Fruit fly (Drosophila melanogaster) whole organism, wandering third instar larva: Measurements from ENCODE around the gene RpL13A.

Source experiments
- Abd-B ChIP-seq: fragments of >200 bp; optimal IDR thresholded peaks from 2 replicates; lab custom pipeline; 2017; ENCODE audit warnings: missing biosample characterization, missing genetic modification characterization
- CG32264 ChIP-seq: fragments of 200-800 bp; sonication (Bioruptor generic); optimal IDR thresholded peaks from 2 replicates; lab custom pipeline; 2016; ENCODE audit warnings: missing biosample characterization, missing genetic modification characterization
- CG9705 ChIP-seq: fragments of 200-800 bp; sonication (Bioruptor generic); optimal IDR thresholded peaks from 2 replicates; lab custom pipeline; 2018; ENCODE audit warnings: missing biosample characterization, mild to moderate bottlenecking, missing genetic modification characterization
- Dif ChIP-seq: fragments of 200-275, 200-300 bp; sonication (Bioruptor generic); optimal IDR thresholded peaks from 2 replicates; lab custom pipeline; 2018; ENCODE audit warnings: missing biosample characterization, missing genetic modification characterization; ENCODE audit not compliant: partially characterized antibody
- HLH106 ChIP-seq: fragments of 200-800 bp; optimal IDR thresholded peaks from 3 replicates; lab custom pipeline; 2019; ENCODE audit warnings: missing biosample characterization, mild to moderate bottlenecking, missing genetic modification characterization, moderate library complexity
- Hnf4 ChIP-seq: fragments of 200-800 bp; sonication (Bioruptor generic); optimal IDR thresholded peaks from 2 replicates; lab custom pipeline; 2016; ENCODE audit warnings: missing biosample characterization, mild to moderate bottlenecking, missing genetic modification characterization
- Hr78 ChIP-seq: fragments of >200 bp; optimal IDR thresholded peaks from 2 replicates; lab custom pipeline; 2017; ENCODE audit warnings: missing biosample characterization, missing genetic modification characterization
- Hr83 ChIP-seq: fragments of 200-300 bp; sonication (Bioruptor generic); optimal IDR thresholded peaks from 2 replicates; lab custom pipeline; 2016; ENCODE audit warnings: missing biosample characterization, mild to moderate bottlenecking, missing genetic modification characterization, moderate library complexity; ENCODE audit not compliant: poor library complexity, severe bottlenecking
- Jra ChIP-seq: sonication (Bioruptor generic); optimal IDR thresholded peaks from 2 replicates; lab custom pipeline; 2016; ENCODE audit warnings: missing biosample characterization, missing genetic modification characterization
- Mio ChIP-seq: sonication (Bioruptor generic); optimal IDR thresholded peaks from 2 replicates; lab custom pipeline; 2016; ENCODE audit warnings: missing biosample characterization, missing genetic modification characterization
- Myc ChIP-seq: fragments of >200 bp; optimal IDR thresholded peaks from 2 replicates; lab custom pipeline; 2017
- N ChIP-seq: fragments of >200 bp; optimal IDR thresholded peaks from 2 replicates; lab custom pipeline; 2018; ENCODE audit warnings: missing biosample characterization, missing external identifiers, missing genetic modification characterization
- OdsH ChIP-seq: fragments of 200-800 bp; sonication (Bioruptor generic); optimal IDR thresholded peaks from 2 replicates; lab custom pipeline; 2016; ENCODE audit warnings: missing biosample characterization, mild to moderate bottlenecking, missing genetic modification characterization
- Rel ChIP-seq, 2 experiments: fragments of 200-800 bp; sonication (Bioruptor generic) in 1 of 2; optimal IDR thresholded peaks; 2 replicates in 1 of 2; 3 replicates in 1 of 2; lab custom pipeline; 2016 to 2019; ENCODE audit warnings: mild to moderate bottlenecking in 2 of 2, missing biosample characterization in 2 of 2, missing genetic modification characterization in 2 of 2, moderate library complexity in 1 of 2
- Sp1 ChIP-seq: fragments of 200-800 bp; sonication (Bioruptor generic); optimal IDR thresholded peaks from 3 replicates; lab custom pipeline; 2019; ENCODE audit warnings: missing biosample characterization, mild to moderate bottlenecking, missing genetic modification characterization, moderate library complexity
- Vsx2 ChIP-seq: fragments of 200-300, 225-300 bp; sonication (Bioruptor generic); optimal IDR thresholded peaks from 2 replicates; lab custom pipeline; 2018; ENCODE audit warnings: missing biosample characterization, missing genetic modification characterization; ENCODE audit not compliant: partially characterized antibody
- br ChIP-seq: fragments of 200-800 bp; sonication (Bioruptor generic); optimal IDR thresholded peaks from 2 replicates; lab custom pipeline; 2016; ENCODE audit warnings: missing biosample characterization, missing genetic modification characterization
- brk ChIP-seq: fragments of 200-800 bp; sonication (Bioruptor generic); optimal IDR thresholded peaks from 2 replicates; lab custom pipeline; 2016; ENCODE audit warnings: missing biosample characterization, mild to moderate bottlenecking, missing genetic modification characterization
- dl ChIP-seq, 2 experiments: fragments of 175-275, 200-275 bp in 1 of 2; fragments of 200-275 bp in 1 of 2; sonication (Bioruptor generic); optimal IDR thresholded peaks; lab custom pipeline; 2018; ENCODE audit warnings: mild to moderate bottlenecking in 2 of 2, missing biosample characterization in 2 of 2, missing genetic modification characterization in 2 of 2, moderate library complexity in 2 of 2; ENCODE audit not compliant: partially characterized antibody in 2 of 2, insufficient read depth in 1 of 2
- dmrt93B ChIP-seq: fragments of 200-800 bp; sonication (Bioruptor generic); optimal IDR thresholded peaks from 2 replicates; lab custom pipeline; 2018; ENCODE audit warnings: missing biosample characterization, mild to moderate bottlenecking, missing genetic modification characterization
- dsf ChIP-seq: sonication (Bioruptor generic); optimal IDR thresholded peaks from 2 replicates; lab custom pipeline; 2016; ENCODE audit warnings: missing biosample characterization, missing genetic modification characterization, borderline replicate concordance
- ey ChIP-seq: fragments of 200-800 bp; sonication (Bioruptor generic); optimal IDR thresholded peaks from 2 replicates; lab custom pipeline; 2016; ENCODE audit warnings: missing biosample characterization, missing genetic modification characterization
- foxo ChIP-seq, 2 experiments: fragments of 200-800 bp; sonication (Bioruptor generic); optimal IDR thresholded peaks; 2 replicates in 1 of 2; 3 replicates in 1 of 2; lab custom pipeline; 2016 to 2017; ENCODE audit warnings: missing biosample characterization in 2 of 2, missing genetic modification characterization in 2 of 2
- fru ChIP-seq: fragments of 200-800 bp; sonication (Bioruptor generic); optimal IDR thresholded peaks from 3 replicates; lab custom pipeline; 2016; ENCODE audit warnings: missing biosample characterization, mild to moderate bottlenecking, missing genetic modification characterization
- h ChIP-seq: fragments of 200-800 bp; sonication (Bioruptor generic); optimal IDR thresholded peaks from 3 replicates; lab custom pipeline; 2016; ENCODE audit warnings: missing biosample characterization, mild to moderate bottlenecking, missing genetic modification characterization
- jim ChIP-seq: fragments of 175-275, 200-325 bp; sonication (Bioruptor generic); optimal IDR thresholded peaks from 2 replicates; lab custom pipeline; 2016; ENCODE audit warnings: missing biosample characterization, mild to moderate bottlenecking, missing genetic modification characterization
- pan ChIP-seq: fragments of >200 bp; optimal IDR thresholded peaks from 2 replicates; lab custom pipeline; 2017
- psq ChIP-seq: fragments of 200-800 bp; sonication (Bioruptor generic); optimal IDR thresholded peaks from 3 replicates; lab custom pipeline; 2017; ENCODE audit warnings: missing biosample characterization, mild to moderate bottlenecking, missing genetic modification characterization, moderate library complexity
- rgr ChIP-seq: fragments of 200-800 bp; sonication (Bioruptor generic); optimal IDR thresholded peaks from 3 replicates; lab custom pipeline; 2016; ENCODE audit warnings: missing biosample characterization, mild to moderate bottlenecking, missing genetic modification characterization
- sage ChIP-seq: fragments of 200-800 bp; sonication (Bioruptor generic); optimal IDR thresholded peaks from 2 replicates; lab custom pipeline; 2016; ENCODE audit warnings: missing biosample characterization, mild to moderate bottlenecking, missing genetic modification characterization
- sv ChIP-seq: fragments of 200-800 bp; sonication (Bioruptor generic); optimal IDR thresholded peaks from 3 replicates; lab custom pipeline; 2016; ENCODE audit warnings: missing biosample characterization, missing genetic modification characterization
- tai ChIP-seq: sonication (Bioruptor generic); optimal IDR thresholded peaks from 2 replicates; lab custom pipeline; 2016; ENCODE audit warnings: missing biosample characterization, missing genetic modification characterization
- usp ChIP-seq: fragments of >200 bp; optimal IDR thresholded peaks from 2 replicates; lab custom pipeline; 2017; ENCODE audit warnings: missing biosample characterization, missing genetic modification characterization
- woc ChIP-seq: sonication (Bioruptor generic); optimal IDR thresholded peaks from 2 replicates; lab custom pipeline; 2016; ENCODE audit warnings: missing biosample characterization, mild to moderate bottlenecking, missing genetic modification characterization

RpL13A gene

DNA sequence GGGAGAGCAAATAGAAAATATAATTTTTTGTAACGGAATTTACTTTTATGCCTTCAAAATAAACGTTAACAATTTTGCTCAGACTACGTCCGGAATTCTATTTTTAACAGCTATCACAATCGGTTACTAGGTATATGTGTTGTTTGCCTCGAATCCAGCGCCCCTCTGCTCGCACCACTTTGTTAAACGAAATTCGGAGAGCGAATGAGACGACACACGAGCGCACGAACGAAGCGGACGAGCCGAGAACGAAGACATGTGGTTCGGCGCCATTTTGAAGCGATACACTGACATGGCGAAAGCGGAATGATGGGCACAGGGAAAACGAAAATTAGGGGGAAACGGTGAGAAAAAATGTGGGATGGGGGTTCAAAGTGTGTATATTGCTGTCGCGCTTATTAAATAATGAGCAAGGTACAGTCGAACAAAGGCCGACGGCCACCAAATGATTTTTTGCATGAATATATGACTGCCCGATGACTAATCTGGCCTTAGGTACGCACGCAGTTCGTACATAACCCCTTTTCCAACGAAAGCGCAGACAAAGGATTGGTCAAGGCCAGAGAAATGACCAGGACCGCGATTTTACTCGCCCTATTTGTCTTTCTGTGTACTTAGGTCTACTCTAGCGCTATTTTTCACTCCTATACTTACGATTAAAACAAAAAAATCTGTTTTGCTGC, 23.8 kb upstream of the RpL13A start:
- TF ChIP-seq brk (GFP tag; lab: Kevin White, UChicago) (peak; percentile 75), h (GFP tag; lab: Kevin White, UChicago) (peak; percentile 65), Hr83 (GFP tag; lab: Kevin White, UChicago) (peak; percentile 71), pan (lab: Kevin White, UChicago) (no peak), Hr78 (GFP tag; lab: Kevin White, UChicago) (no peak), CG32264 (peak; percentile 50), CG9705 (GFP tag; lab: Kevin White, UChicago) (no peak), foxo (GFP tag; optimal IDR thresholded peaks at IDR 0.05; lab: Kevin White, UChicago) (peak; percentile 10 to 71), Rel (GFP tag; optimal IDR thresholded peaks at IDR 0.05; lab: Kevin White, UChicago) (no peak), Rel (tag; optimal IDR thresholded peaks at IDR 0.05; lab: Kevin White, UChicago) (peak; percentile 64), usp (GFP tag; lab: Kevin White, UChicago) (no peak), fru (GFP tag; lab: Kevin White, UChicago) (peak; percentile 1), tai (GFP tag; lab: Kevin White, UChicago) (no peak), rgr (GFP tag; lab: Kevin White, UChicago) (peak; percentile 52), Myc (peak; percentile 22), Dif (GFP tag; lab: Kevin White, UChicago) (peak; percentile 64), dsf (GFP tag; lab: Kevin White, UChicago) (no peak), br (peak; percentile 28), Jra (GFP tag; lab: Kevin White, UChicago) (no peak), dl (GFP tag; optimal IDR thresholded peaks at IDR 0.05; lab: Kevin White, UChicago; ENCODE audit: insufficient read depth in 1 of 2, partially characterized antibody in 2 of 2) (peak; percentile 8 to 39), Hnf4 (GFP tag; lab: Kevin White, UChicago) (peak; percentile 76), Sp1 (GFP tag; lab: Kevin White, UChicago) (peak; percentile 35), dmrt93B (GFP tag; lab: Kevin White, UChicago) (no peak), Mio (GFP tag; lab: Kevin White, UChicago) (no peak), psq (GFP tag; lab: Kevin White, UChicago) (peak; percentile 96)

DNA sequence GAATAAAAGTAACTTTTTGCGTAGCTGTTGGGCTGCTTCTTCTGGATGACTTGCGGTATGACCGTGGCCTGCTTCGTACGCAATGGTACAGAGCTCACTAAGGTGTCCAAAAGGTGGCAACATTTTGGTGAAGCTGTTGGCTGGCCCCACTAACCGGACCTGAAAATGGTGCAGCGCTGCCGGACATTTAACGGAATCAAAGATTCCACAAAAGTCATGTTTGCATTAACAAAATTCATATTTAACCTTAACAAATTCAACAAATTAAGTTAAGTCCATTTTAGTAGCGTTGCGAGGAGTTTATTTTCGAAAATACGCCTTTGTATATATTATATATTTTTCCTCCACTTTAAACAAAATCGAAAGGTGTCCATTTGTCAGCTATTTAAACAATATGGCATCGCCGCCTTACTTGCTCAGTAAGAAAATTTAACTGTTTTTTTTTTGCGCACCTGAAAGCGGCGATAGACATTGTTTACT, 23.2 kb upstream of the RpL13A start, which contains the start of the genes kra and SecS:
kra (minus strand) TSS at position 93 of the 480 bp plus-strand sequence.
SecS (plus strand) TSS at position 390 of the 480 bp plus-strand sequence.
- TF ChIP-seq h (GFP tag; lab: Kevin White, UChicago), result peak; percentile 60
- peak; percentile 72 for TF ChIP-seq br
- TF ChIP-seq CG9705 (GFP tag; lab: Kevin White, UChicago), result peak; percentile 40
- peak; percentile 33 for TF ChIP-seq Dif (GFP tag; lab: Kevin White, UChicago)
- peak; percentile 69 for TF ChIP-seq fru (GFP tag; lab: Kevin White, UChicago)
- TF ChIP-seq Myc, result no peak
- TF ChIP-seq dmrt93B (GFP tag; lab: Kevin White, UChicago), result no peak
- TF ChIP-seq N (GFP tag; lab: Kevin White, UChicago), result no peak
- TF ChIP-seq Hr78 (GFP tag; lab: Kevin White, UChicago), result no peak
- TF ChIP-seq Mio (GFP tag; lab: Kevin White, UChicago), result no peak
- TF ChIP-seq foxo (GFP tag; optimal IDR thresholded peaks at IDR 0.05; lab: Kevin White, UChicago), result peak in 1 of 2 experiments; percentile 77
- TF ChIP-seq Rel (GFP tag; optimal IDR thresholded peaks at IDR 0.05; lab: Kevin White, UChicago), result peak; percentile 42
- TF ChIP-seq Rel (tag; optimal IDR thresholded peaks at IDR 0.05; lab: Kevin White, UChicago), result peak; percentile 17
- peak; percentile 69 for TF ChIP-seq rgr (GFP tag; lab: Kevin White, UChicago)
- no peak for TF ChIP-seq dl (GFP tag; optimal IDR thresholded peaks at IDR 0.05; lab: Kevin White, UChicago; ENCODE audit: insufficient read depth in 1 of 2, partially characterized antibody in 2 of 2)
- TF ChIP-seq HLH106, result peak; percentile 64
- no peak for TF ChIP-seq jim
- TF ChIP-seq sage, result no peak
- TF ChIP-seq woc (GFP tag; lab: Kevin White, UChicago), result peak; percentile 46
- TF ChIP-seq ey (GFP tag; lab: Kevin White, UChicago), result peak; percentile 63
- no peak for TF ChIP-seq Abd-B
- TF ChIP-seq Vsx2 (GFP tag; lab: Kevin White, UChicago), result no peak
- peak; percentile 58 for TF ChIP-seq dsf (GFP tag; lab: Kevin White, UChicago)
- TF ChIP-seq Hnf4 (GFP tag; lab: Kevin White, UChicago), result peak; percentile 71
- peak; percentile 56 for TF ChIP-seq OdsH (GFP tag; lab: Kevin White, UChicago)
- TF ChIP-seq CG32264, result no peak
- no peak for TF ChIP-seq brk (GFP tag; lab: Kevin White, UChicago)
- TF ChIP-seq sv (GFP tag; lab: Kevin White, UChicago), result peak; percentile 50
- TF ChIP-seq pan (lab: Kevin White, UChicago), result no peak
- TF ChIP-seq usp (GFP tag; lab: Kevin White, UChicago), result no peak
- TF ChIP-seq psq (GFP tag; lab: Kevin White, UChicago), result no peak
- peak; percentile 64 for TF ChIP-seq Sp1 (GFP tag; lab: Kevin White, UChicago)
- peak; percentile 68 for TF ChIP-seq Hr83 (GFP tag; lab: Kevin White, UChicago)
